Worm (Caenorhabditis elegans) whole organism, late embryonic: ENCODE measurements around the gene fbxc-20.
A peak's percentile ranks its signal among the peaks of the same experiment; 100 is the strongest.

ENCODE experiments used
- C38D4.7 ChIP-seq: fragments of 200-800 bp; sonication (Bioruptor generic); optimal IDR thresholded peaks from 2 replicates; lab custom pipeline; 2018; ENCODE audit warnings: mild to moderate bottlenecking, missing genetic modification characterization, moderate library complexity, missing compliant biosample characterization
- K02D7.2 ChIP-seq: sonication (generic microtip); optimal IDR thresholded peaks from 2 replicates; lab custom pipeline; 2017; ENCODE audit warnings: mild to moderate bottlenecking, missing genetic modification characterization, missing compliant biosample characterization
- T23F11.4 ChIP-seq: fragments of 200-800 bp; sonication (Bioruptor generic); optimal IDR thresholded peaks from 2 replicates; lab custom pipeline; 2018; ENCODE audit warnings: mild to moderate bottlenecking, missing genetic modification characterization, missing compliant biosample characterization
- Y22D7AL.16 ChIP-seq: sonication (generic microtip); optimal IDR thresholded peaks from 2 replicates; lab custom pipeline; 2016; ENCODE audit warnings: missing genetic modification characterization, missing compliant biosample characterization
- ahr-1 ChIP-seq: sonication (generic microtip); optimal IDR thresholded peaks from 2 replicates; lab custom pipeline; 2016; ENCODE audit warnings: missing genetic modification characterization, missing compliant biosample characterization
- ama-1 ChIP-seq: fragments of 150-350 bp; optimal IDR thresholded peaks from 2 replicates; lab custom pipeline; 2014
- ceh-24 ChIP-seq: sonication (generic microtip); optimal IDR thresholded peaks from 2 replicates; lab custom pipeline; 2016; ENCODE audit warnings: mild to moderate bottlenecking, missing genetic modification characterization, missing compliant biosample characterization
- ceh-34 ChIP-seq: sonication (generic microtip); optimal IDR thresholded peaks from 2 replicates; lab custom pipeline; 2016; ENCODE audit warnings: mild to moderate bottlenecking, missing genetic modification characterization, missing compliant biosample characterization
- ceh-48 ChIP-seq: sonication (generic microtip); optimal IDR thresholded peaks from 2 replicates; lab custom pipeline; 2016; ENCODE audit warnings: missing genetic modification characterization, inconsistent platforms, missing compliant biosample characterization
- ceh-6 ChIP-seq: fragments of 200-800 bp; sonication (Bioruptor generic); optimal IDR thresholded peaks from 2 replicates; lab custom pipeline; 2018; ENCODE audit warnings: mild to moderate bottlenecking, missing genetic modification characterization, missing compliant biosample characterization
- che-1 ChIP-seq: sonication (generic microtip); optimal IDR thresholded peaks from 2 replicates; lab custom pipeline; 2016; ENCODE audit warnings: mild to moderate bottlenecking, missing genetic modification characterization, missing compliant biosample characterization
- elt-2 ChIP-seq: sonication (generic microtip); optimal IDR thresholded peaks from 2 replicates; lab custom pipeline; 2016; ENCODE audit warnings: missing genetic modification reagents, missing genetic modification characterization, missing compliant biosample characterization
- elt-4 ChIP-seq: sonication (generic microtip); optimal IDR thresholded peaks from 2 replicates; lab custom pipeline; 2016; ENCODE audit warnings: missing genetic modification characterization, missing compliant biosample characterization
- ets-4 ChIP-seq: sonication (generic microtip); optimal IDR thresholded peaks from 2 replicates; lab custom pipeline; 2016; ENCODE audit warnings: missing genetic modification characterization, missing compliant biosample characterization
- gmeb-2 ChIP-seq: sonication (generic microtip); optimal IDR thresholded peaks from 2 replicates; lab custom pipeline; 2016; ENCODE audit warnings: missing genetic modification characterization, inconsistent platforms, missing compliant biosample characterization
- hlh-30 ChIP-seq: sonication (generic microtip); optimal IDR thresholded peaks from 2 replicates; lab custom pipeline; 2017; ENCODE audit warnings: antibody characterized with exemption, missing genetic modification characterization, missing compliant biosample characterization; ENCODE audit not compliant: insufficient read depth
- hlh-6 ChIP-seq: sonication (generic microtip); optimal IDR thresholded peaks from 2 replicates; lab custom pipeline; 2016; ENCODE audit warnings: missing genotype, missing genetic modification characterization, missing compliant biosample characterization
- hlh-8 ChIP-seq: sonication (generic microtip); optimal IDR thresholded peaks from 2 replicates; lab custom pipeline; 2016; ENCODE audit warnings: missing genotype, missing genetic modification characterization, missing compliant biosample characterization
- mec-3 ChIP-seq: sonication (generic microtip); optimal IDR thresholded peaks from 2 replicates; lab custom pipeline; 2016; ENCODE audit warnings: borderline replicate concordance, missing genetic modification characterization, missing compliant biosample characterization
- nfya-1 ChIP-seq: sonication (generic microtip); optimal IDR thresholded peaks from 2 replicates; lab custom pipeline; 2017; ENCODE audit warnings: missing genetic modification characterization, mild to moderate bottlenecking, missing compliant biosample characterization, antibody characterized with exemption, moderate library complexity
- odd-2 ChIP-seq: sonication (generic microtip); optimal IDR thresholded peaks from 2 replicates; lab custom pipeline; 2017; ENCODE audit warnings: antibody characterized with exemption, mild to moderate bottlenecking, missing genetic modification characterization, missing compliant biosample characterization
- pag-3 ChIP-seq: sonication (generic microtip); optimal IDR thresholded peaks from 2 replicates; lab custom pipeline; 2016; ENCODE audit warnings: missing compliant biosample characterization, missing genetic modification characterization, borderline replicate concordance
- pha-2 ChIP-seq: sonication (generic microtip); optimal IDR thresholded peaks from 2 replicates; lab custom pipeline; 2017; ENCODE audit warnings: mild to moderate bottlenecking, missing genetic modification characterization, missing compliant biosample characterization
- ref-2 ChIP-seq: sonication (generic microtip); optimal IDR thresholded peaks from 2 replicates; lab custom pipeline; 2016; ENCODE audit warnings: missing genetic modification characterization, missing compliant biosample characterization
- rnt-1 ChIP-seq: sonication (generic microtip); optimal IDR thresholded peaks from 2 replicates; lab custom pipeline; 2016; ENCODE audit warnings: missing genetic modification characterization, missing compliant biosample characterization
- sox-4 ChIP-seq: sonication (generic microtip); optimal IDR thresholded peaks from 2 replicates; lab custom pipeline; 2017; ENCODE audit warnings: mild to moderate bottlenecking, missing genetic modification characterization, inconsistent platforms, missing compliant biosample characterization
- tbx-2 ChIP-seq: sonication (generic microtip); optimal IDR thresholded peaks from 2 replicates; lab custom pipeline; 2016; ENCODE audit warnings: missing genetic modification characterization, missing compliant biosample characterization
- tbx-7 ChIP-seq: sonication (generic microtip); optimal IDR thresholded peaks from 2 replicates; lab custom pipeline; 2016; ENCODE audit warnings: missing genotype, missing genetic modification characterization, missing compliant biosample characterization
- unc-86 ChIP-seq: sonication (generic microtip); optimal IDR thresholded peaks from 2 replicates; lab custom pipeline; 2016; ENCODE audit warnings: missing genetic modification characterization, missing compliant biosample characterization

The fbxc-20 gene

DNA sequence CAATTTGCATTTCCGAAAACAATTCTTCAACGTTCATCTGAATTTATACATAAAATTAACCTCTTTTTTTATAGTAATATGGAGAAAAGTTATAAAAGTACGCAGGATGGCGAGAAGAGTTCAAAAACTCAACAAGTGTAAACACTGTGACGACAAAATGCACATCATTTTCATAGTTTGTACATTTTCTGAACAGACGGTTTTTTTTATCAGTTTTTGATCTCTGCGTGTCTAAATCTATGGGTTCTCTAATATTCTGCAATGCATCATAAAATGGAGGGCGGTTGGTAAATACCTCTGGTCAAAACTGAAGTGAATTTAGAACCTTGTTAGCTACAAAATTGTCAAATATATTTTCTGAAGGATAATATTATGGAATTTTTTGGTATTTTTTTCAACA is 3.5 kb upstream of the fbxc-20 start, which contains the start of gene fbxa-4:
fbxa-4 (minus strand) TSS at position 93 of the 400 bp plus-strand sequence.
- TF ChIP-seq K02D7.2 (tag; lab: Kevin White, UChicago) (no peak), Y22D7AL.16 (tag; lab: Kevin White, UChicago) (no peak), ceh-6 (no peak), ama-1 (no peak), ref-2 (no peak), ceh-24 (tag; lab: Kevin White, UChicago) (no peak), elt-4 (no peak), tbx-2 (tag; lab: Kevin White, UChicago) (no peak), C38D4.7 (GFP tag; lab: Kevin White, UChicago) (no peak), gmeb-2 (tag; lab: Kevin White, UChicago) (no peak), odd-2 (tag; lab: Kevin White, UChicago) (no peak), unc-86 (tag; lab: Kevin White, UChicago) (no peak), sox-4 (tag; lab: Kevin White, UChicago) (no peak)

DNA sequence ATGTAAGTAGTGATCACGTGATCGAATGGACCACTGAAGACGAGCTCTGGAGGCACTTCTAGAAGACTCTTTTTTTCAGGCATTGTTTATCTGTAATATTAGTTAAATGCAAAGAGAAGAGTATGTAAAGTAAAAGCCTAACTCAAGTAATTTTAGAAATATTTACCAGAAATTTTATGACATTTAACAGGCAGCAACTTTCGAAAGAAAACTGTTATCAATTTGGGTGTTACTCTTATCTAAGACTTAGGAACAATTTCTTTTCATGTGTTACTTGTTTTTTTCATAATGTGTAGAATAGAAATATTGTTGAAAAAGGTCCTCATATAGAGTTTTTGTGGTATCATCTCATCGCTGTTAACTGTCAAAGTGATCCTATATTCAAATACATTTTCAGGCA is 1.0 kb upstream of the fbxc-20 start, which contains the start of the genes F42G2.5 and F42G2.7:
F42G2.5 (minus strand) TSS at position 101 of the 400 bp plus-strand sequence.
F42G2.7 (plus strand) TSS at position 270 of the 400 bp plus-strand sequence.
- no peak for TF ChIP-seq ceh-24 (tag; lab: Kevin White, UChicago)
- TF ChIP-seq elt-4, result no peak
- no peak for TF ChIP-seq ahr-1
- TF ChIP-seq, all 69 proteins: peak for 0

DNA sequence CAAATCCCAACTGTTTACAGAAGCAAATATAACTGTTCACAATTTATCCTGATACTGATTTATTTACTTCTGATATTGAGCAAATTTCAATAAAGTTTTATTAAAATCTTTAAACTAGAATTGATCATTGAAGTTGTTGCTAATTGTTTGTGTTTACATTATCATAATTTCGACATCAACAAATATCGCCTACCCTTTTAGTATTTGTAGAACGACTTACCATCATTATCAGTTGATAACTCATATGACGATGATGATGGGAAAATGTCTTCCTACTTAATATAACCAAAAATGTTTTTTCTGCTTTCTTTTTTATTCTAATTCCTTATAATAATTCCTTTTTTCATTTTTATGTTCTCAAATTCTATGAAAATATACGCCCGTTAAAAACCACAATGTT is 1.7 kb downstream of the fbxc-20 start:
- no peak for TF ChIP-seq nfya-1 (tag; lab: Kevin White, UChicago)
- peak; percentile 21 for TF ChIP-seq elt-2 (tag; lab: Kevin White, UChicago)

DNA sequence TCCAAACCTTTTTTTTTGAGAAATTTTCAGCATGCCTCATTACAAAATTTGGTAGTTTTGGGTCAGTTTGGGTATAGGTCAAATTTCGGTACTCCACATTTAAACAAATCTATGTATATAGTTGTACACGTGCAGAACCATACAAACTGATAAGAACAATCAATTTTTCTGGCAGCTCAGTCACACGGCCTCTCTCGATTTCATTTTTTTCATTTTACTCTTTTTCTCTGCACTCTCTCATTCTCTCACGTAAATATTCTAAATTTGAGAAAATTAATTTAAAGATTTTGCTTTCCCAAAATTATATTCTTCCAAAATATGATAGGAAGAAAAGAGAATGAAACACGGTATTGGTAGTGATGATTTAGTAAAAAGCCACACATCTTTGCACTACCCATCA is 2.2 kb downstream of the fbxc-20 start:
- TF ChIP-seq nfya-1 (tag; lab: Kevin White, UChicago) (no peak), hlh-8 (tag; lab: Kevin White, UChicago) (no peak), gmeb-2 (tag; lab: Kevin White, UChicago) (no peak), che-1 (tag; lab: Kevin White, UChicago) (no peak), pag-3 (no peak), T23F11.4 (GFP tag; lab: Kevin White, UChicago) (no peak), elt-2 (tag; lab: Kevin White, UChicago) (peak; percentile 24), rnt-1 (no peak)
- TF ChIP-seq, all 69 proteins: peak for 1

DNA sequence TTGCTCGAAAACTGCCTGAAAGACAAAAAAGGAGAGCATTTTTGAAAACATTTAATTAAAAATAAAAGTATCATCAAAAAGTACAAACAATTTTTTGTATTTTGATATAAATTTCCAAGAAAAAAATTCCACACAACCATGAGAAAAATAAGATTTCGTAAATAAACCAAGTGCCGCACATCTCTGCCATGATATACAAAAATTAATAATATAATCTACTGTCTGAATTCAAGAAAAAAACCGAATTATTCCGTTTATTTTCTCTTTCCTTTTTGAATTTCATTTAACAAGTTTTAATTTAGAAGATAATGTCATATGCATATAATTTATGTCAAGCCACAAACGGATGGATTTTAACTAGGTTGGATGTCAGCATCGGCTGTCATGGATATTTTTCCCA is 3.0 kb downstream of the fbxc-20 start, which contains the start of gene F42G2.2:
F42G2.2 (plus strand) TSS at position 301 of the 400 bp plus-strand sequence.
- TF ChIP-seq pha-2 (tag; lab: Kevin White, UChicago), result no peak
- TF ChIP-seq elt-2 (tag; lab: Kevin White, UChicago), result no peak

DNA sequence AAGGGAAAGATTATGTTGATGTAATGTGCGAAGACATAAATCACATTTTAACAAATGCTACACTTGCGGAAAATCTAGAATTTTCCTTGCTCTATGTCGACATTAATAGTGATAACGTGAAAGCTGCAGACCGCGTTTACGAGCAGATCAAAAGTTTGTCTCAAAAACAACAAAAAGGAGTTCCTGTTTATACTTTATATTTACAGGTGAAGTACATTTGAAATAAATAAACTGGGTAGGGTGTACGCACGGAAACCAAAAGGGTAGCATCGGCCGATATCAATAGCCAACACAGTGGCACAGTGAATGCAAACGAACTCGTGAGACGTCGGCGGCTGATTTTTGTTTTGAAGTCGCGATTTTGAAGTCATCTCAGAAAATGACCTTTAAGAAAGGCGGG is 3.5 kb downstream of the fbxc-20 start:
- TF ChIP-seq ceh-34 (tag; lab: Kevin White, UChicago) (no peak), tbx-7 (tag; lab: Kevin White, UChicago) (no peak), mec-3 (no peak), sox-4 (tag; lab: Kevin White, UChicago) (no peak), ets-4 (no peak), hlh-30 (tag; lab: Kevin White, UChicago) (no peak), che-1 (tag; lab: Kevin White, UChicago) (no peak), elt-4 (no peak), hlh-6 (tag; lab: Kevin White, UChicago) (no peak), ceh-48 (tag; lab: Kevin White, UChicago) (no peak), nfya-1 (tag; lab: Kevin White, UChicago) (no peak), ama-1 (no peak)

DNA sequence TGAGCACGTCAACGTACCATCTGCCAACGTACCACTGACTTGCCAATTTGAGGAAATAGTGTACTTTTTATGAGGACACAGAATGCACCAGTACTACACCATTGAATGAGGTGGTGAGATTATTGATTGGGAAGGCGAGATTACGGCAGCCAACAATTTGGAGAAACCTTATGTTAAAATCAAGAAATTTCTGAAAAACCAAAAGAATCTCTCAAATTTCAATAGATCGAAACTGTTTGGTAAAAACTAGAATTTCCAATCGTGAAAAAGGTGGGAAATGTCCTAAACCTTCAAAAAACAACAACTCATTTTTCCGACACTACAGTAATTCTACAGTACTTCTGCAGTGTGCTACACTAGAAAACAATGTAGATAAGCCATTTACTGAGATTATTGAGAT is 13.0 kb downstream of the fbxc-20 start, which contains the start of gene ceh-86:
ceh-86 (minus strand) TSS at position 101 of the 400 bp plus-strand sequence.
- TF ChIP-seq ceh-48 (tag; lab: Kevin White, UChicago) (peak; percentile 55), K02D7.2 (tag; lab: Kevin White, UChicago) (no peak)
